Worm (Caenorhabditis elegans): Measurements from ENCODE around the gene lron-1.
A peak's percentile ranks its signal among the peaks of the same experiment; 100 is the strongest.

- peak; percentile 83 for TF ChIP-seq nhr-6 (tag; optimal IDR thresholded peaks at IDR 0.05)
- no peak for TF ChIP-seq unc-39 (tag; optimal IDR thresholded peaks at IDR 0.05)
- peak; percentile 39 for TF ChIP-seq nhr-10 (tag; optimal IDR thresholded peaks at IDR 0.05)
- no peak for TF ChIP-seq R02D3.7 (tag; optimal IDR thresholded peaks at IDR 0.05)
- TF ChIP-seq nhr-12 (tag; optimal IDR thresholded peaks at IDR 0.05), result no peak
- no peak for TF ChIP-seq skn-1 (tag; optimal IDR thresholded peaks at IDR 0.05)
- TF ChIP-seq elt-1 (tag; optimal IDR thresholded peaks at IDR 0.05), result no peak
- peak; percentile 80 for TF ChIP-seq snpc-4 (tag; optimal IDR thresholded peaks at IDR 0.05)
Measured at ce11 chrX:14560297-14560680, 12.2 kb upstream of the lron-1 start.

Measured in whole organism, L2 larva.